Fruit fly (Drosophila melanogaster) whole organism, embryonic: ENCODE measurements around the gene CG4452.
A peak's percentile ranks its signal among the peaks of the same experiment; 100 is the strongest.

Experiments
- Adf1 ChIP-seq: fragments of 200-800 bp; sonication (Bioruptor generic); IDR thresholded peaks from 2 replicates; pipeline ENCODE4 v1.3.6; 2022; ENCODE audit warnings: missing biosample characterization, missing genetic modification characterization
- CG10979 ChIP-seq: fragments of 200-800 bp; sonication (Bioruptor generic); optimal IDR thresholded peaks from 2 replicates; lab custom pipeline; 2018; ENCODE audit warnings: missing biosample characterization, mild to moderate bottlenecking, missing genetic modification characterization, moderate library complexity
- CG11456 ChIP-seq: fragments of 200-800 bp; sonication (Bioruptor generic); IDR thresholded peaks from 3 replicates; pipeline ENCODE4 v1.3.6; 2022; ENCODE audit warnings: missing biosample characterization, missing genetic modification characterization
- CG12071 ChIP-seq: fragments of 200-800 bp; sonication (Bioruptor generic); optimal IDR thresholded peaks from 3 replicates; lab custom pipeline; 2018; ENCODE audit warnings: missing biosample characterization, mild to moderate bottlenecking, missing genetic modification characterization
- CG12219 ChIP-seq: fragments of 200-800 bp; sonication (Bioruptor generic); optimal IDR thresholded peaks from 3 replicates; lab custom pipeline; 2018; ENCODE audit warnings: missing biosample characterization, mild to moderate bottlenecking, missing genetic modification characterization
- CG12391 ChIP-seq: fragments of 200-800 bp; sonication (Bioruptor generic); optimal IDR thresholded peaks from 3 replicates; lab custom pipeline; 2018; ENCODE audit warnings: missing biosample characterization, mild to moderate bottlenecking, missing genetic modification characterization, moderate library complexity
- CG13287 ChIP-seq: fragments of 200-800 bp; sonication (Bioruptor generic); IDR thresholded peaks from 2 replicates; pipeline ENCODE4 v1.3.6; 2022; ENCODE audit warnings: missing biosample characterization, missing genetic modification characterization; ENCODE audit not compliant: partially characterized antibody
- CG15514 ChIP-seq: fragments of 200-800 bp; sonication (Bioruptor generic); optimal IDR thresholded peaks from 3 replicates; lab custom pipeline; 2017; ENCODE audit warnings: missing biosample characterization, missing genetic modification characterization, mild to moderate bottlenecking, moderate library complexity, missing genetic modification reagents
- CG30403 ChIP-seq: fragments of 200-800 bp; sonication (Bioruptor generic); optimal IDR thresholded peaks from 3 replicates; lab custom pipeline; 2016; ENCODE audit warnings: missing biosample characterization, missing genetic modification characterization
- CG31441 ChIP-seq: fragments of 200-800 bp; sonication (Bioruptor generic); IDR thresholded peaks from 2 replicates; pipeline ENCODE4 v1.3.6; 2022; ENCODE audit warnings: missing biosample characterization, missing genetic modification characterization
- CG33213 ChIP-seq: fragments of 200-800 bp; sonication (Bioruptor generic); optimal IDR thresholded peaks from 3 replicates; lab custom pipeline; 2016; ENCODE audit warnings: missing biosample characterization, missing genetic modification characterization
- CG34376 ChIP-seq: fragments of 200-800 bp; sonication (Bioruptor generic); optimal IDR thresholded peaks from 2 replicates; lab custom pipeline; 2018; ENCODE audit warnings: missing biosample characterization, mild to moderate bottlenecking, missing genetic modification characterization
- CG3847 ChIP-seq: fragments of 200-800 bp; sonication (Bioruptor generic); IDR thresholded peaks from 2 replicates; pipeline ENCODE4 v1.3.6; 2022; ENCODE audit warnings: missing biosample characterization, missing genetic modification characterization
- CG7556 ChIP-seq: fragments of 200-800 bp; sonication (Bioruptor generic); optimal IDR thresholded peaks from 2 replicates; lab custom pipeline; 2017; ENCODE audit warnings: missing biosample characterization, mild to moderate bottlenecking, missing genetic modification characterization
- CG7786 ChIP-seq: fragments of 200-800 bp; sonication (Bioruptor generic); optimal IDR thresholded peaks from 2 replicates; lab custom pipeline; 2016; ENCODE audit warnings: missing biosample characterization, missing genetic modification characterization
- CG8944 ChIP-seq: fragments of 200-800 bp; sonication (Bioruptor generic); optimal IDR thresholded peaks from 3 replicates; lab custom pipeline; 2016; ENCODE audit warnings: missing biosample characterization, missing genetic modification characterization
- CG9609 ChIP-seq: fragments of 200-800 bp; sonication (Bioruptor generic); optimal IDR thresholded peaks from 3 replicates; lab custom pipeline; 2016; ENCODE audit warnings: missing biosample characterization, missing genetic modification characterization
- Dll ChIP-seq: fragments of 200-800 bp; sonication (Bioruptor generic); IDR thresholded peaks from 4 replicates; pipeline ENCODE4 v1.3.6; 2022; ENCODE audit warnings: missing biosample characterization, missing genetic modification characterization; ENCODE audit not compliant: partially characterized antibody
- Doc3 ChIP-seq: fragments of 200-800 bp; sonication (Bioruptor generic); IDR thresholded peaks from 3 replicates; pipeline ENCODE4 v1.3.6; 2022; ENCODE audit warnings: missing biosample characterization, missing genetic modification characterization; ENCODE audit not compliant: partially characterized antibody
- Elba2 ChIP-seq: fragments of 200-800 bp; sonication (Bioruptor generic); optimal IDR thresholded peaks from 3 replicates; lab custom pipeline; 2016; ENCODE audit warnings: missing biosample characterization, missing genetic modification characterization
- Fer1 ChIP-seq: fragments of 200-800 bp; sonication (Bioruptor generic); optimal IDR thresholded peaks from 2 replicates; lab custom pipeline; 2017; ENCODE audit warnings: missing biosample characterization, mild to moderate bottlenecking, missing genetic modification characterization
- HLH3B ChIP-seq: fragments of 200-800 bp; sonication (Bioruptor generic); IDR thresholded peaks from 2 replicates; pipeline ENCODE4 v1.3.6; 2022; ENCODE audit warnings: missing biosample characterization, missing genetic modification characterization
- Hey ChIP-seq: fragments of 200-800 bp; sonication (Bioruptor generic); optimal IDR thresholded peaks from 3 replicates; lab custom pipeline; 2018; ENCODE audit warnings: missing biosample characterization, mild to moderate bottlenecking, missing genetic modification characterization
- Hr39 ChIP-seq: fragments of >200 bp; optimal IDR thresholded peaks from 2 replicates; lab custom pipeline; 2017
- Kr ChIP-seq: fragments of 200-800 bp; sonication (Bioruptor generic); optimal IDR thresholded peaks from 2 replicates; lab custom pipeline; 2017; ENCODE audit warnings: missing biosample characterization, mild to moderate bottlenecking, missing genetic modification characterization
- Med ChIP-seq: fragments of 200-800 bp; sonication (Bioruptor generic); peaks from one replicate; lab custom pipeline; 2016; ENCODE audit warnings: missing biosample characterization, missing genetic modification characterization, mild to moderate bottlenecking, inconsistent platforms, moderate library complexity
- Meics ChIP-seq: fragments of 200-800 bp; sonication (Bioruptor generic); optimal IDR thresholded peaks from 2 replicates; lab custom pipeline; 2017; ENCODE audit warnings: missing biosample characterization, mild to moderate bottlenecking, missing genetic modification characterization
- Mrtf ChIP-seq: fragments of 200-800 bp; sonication (Bioruptor generic); IDR thresholded peaks from 3 replicates; pipeline ENCODE4 v1.3.6; 2022; ENCODE audit warnings: missing biosample characterization, missing genetic modification characterization
- Optix ChIP-seq: fragments of 200-800 bp; sonication (Bioruptor generic); IDR thresholded peaks from 3 replicates; pipeline ENCODE4 v1.3.6; 2022; ENCODE audit warnings: missing biosample characterization, missing genetic modification characterization
- ap ChIP-seq: fragments of 200-800 bp; sonication (Bioruptor generic); IDR thresholded peaks from 2 replicates; pipeline ENCODE4 v1.3.6; 2022; ENCODE audit warnings: missing biosample characterization, missing genetic modification characterization
- ash1 ChIP-seq: fragments of 200-800 bp; sonication (Bioruptor generic); optimal IDR thresholded peaks from 2 replicates; lab custom pipeline; 2018; ENCODE audit warnings: missing biosample characterization, mild to moderate bottlenecking, missing genetic modification characterization
- chinmo ChIP-seq: fragments of 200-800 bp; sonication (Bioruptor generic); IDR thresholded peaks from 4 replicates; pipeline ENCODE4 v1.3.6; 2022; ENCODE audit warnings: missing biosample characterization, missing genetic modification characterization; ENCODE audit not compliant: partially characterized antibody
- corto ChIP-seq: fragments of 200-800 bp; sonication (Bioruptor generic); optimal IDR thresholded peaks from 2 replicates; lab custom pipeline; 2016; ENCODE audit warnings: missing biosample characterization, mild to moderate bottlenecking, missing genetic modification characterization, moderate library complexity
- dysf ChIP-seq: fragments of 200-800 bp; sonication (Bioruptor generic); IDR thresholded peaks from 3 replicates; pipeline ENCODE4 v1.3.6; 2022; ENCODE audit warnings: missing biosample characterization, missing genetic modification characterization
- eyg ChIP-seq: fragments of 200-800 bp; sonication (Bioruptor generic); optimal IDR thresholded peaks from 3 replicates; lab custom pipeline; 2016; ENCODE audit warnings: missing biosample characterization, missing genetic modification characterization
- gt ChIP-seq: fragments of 200-800 bp; sonication (Bioruptor generic); IDR thresholded peaks from 2 replicates; pipeline ENCODE4 v1.3.6; 2022; ENCODE audit warnings: missing biosample characterization, missing genetic modification characterization
- inv ChIP-seq: fragments of 200-800 bp; sonication (Bioruptor generic); IDR thresholded peaks from 2 replicates; pipeline ENCODE4 v1.3.6; 2022; ENCODE audit warnings: missing biosample characterization, missing genetic modification characterization; ENCODE audit not compliant: partially characterized antibody
- kay ChIP-seq: fragments of 200-800 bp; sonication (Bioruptor generic); optimal IDR thresholded peaks from 2 replicates; lab custom pipeline; 2016; ENCODE audit warnings: missing biosample characterization, missing genetic modification characterization
- lola ChIP-seq, 3 experiments: fragments of >200 bp in 2 of 3; fragments of 200-800 bp in 1 of 3; sonication (Bioruptor generic) in 1 of 3; optimal IDR thresholded peaks; 2 replicates each; lab custom pipeline; 2017 to 2019; ENCODE audit warnings: missing biosample characterization in 3 of 3, missing genetic modification characterization in 3 of 3, mild to moderate bottlenecking in 1 of 3, moderate library complexity in 1 of 3
- pum ChIP-seq: fragments of 200-800 bp; sonication (Bioruptor generic); optimal IDR thresholded peaks from 2 replicates; lab custom pipeline; 2016; ENCODE audit warnings: missing biosample characterization, missing genetic modification characterization
- salm ChIP-seq: fragments of 200-800 bp; sonication (Bioruptor generic); optimal IDR thresholded peaks from 2 replicates; lab custom pipeline; 2018; ENCODE audit warnings: missing biosample characterization, mild to moderate bottlenecking, missing genetic modification characterization
- sd ChIP-seq: fragments of 200-800 bp; sonication (Bioruptor generic); optimal IDR thresholded peaks from 3 replicates; lab custom pipeline; 2018; ENCODE audit warnings: missing biosample characterization, mild to moderate bottlenecking, missing genetic modification characterization, moderate library complexity
- sob ChIP-seq: fragments of 200-800 bp; sonication (Bioruptor generic); IDR thresholded peaks from 2 replicates; pipeline ENCODE4 v1.3.6; 2022; ENCODE audit warnings: missing biosample characterization, missing genetic modification characterization
- sqz ChIP-seq: fragments of 200-800 bp; sonication (Bioruptor generic); optimal IDR thresholded peaks from 3 replicates; lab custom pipeline; 2018; ENCODE audit warnings: missing biosample characterization, mild to moderate bottlenecking, missing genetic modification characterization
- sr ChIP-seq: fragments of 200-800 bp; sonication (Bioruptor generic); IDR thresholded peaks from 3 replicates; pipeline ENCODE4 v1.3.6; 2022; ENCODE audit warnings: missing biosample characterization, missing genetic modification characterization
- tgo ChIP-seq: fragments of 200-800 bp; sonication (Bioruptor generic); IDR thresholded peaks from 3 replicates; pipeline ENCODE4 v1.3.6; 2022; ENCODE audit warnings: missing biosample characterization, missing genetic modification characterization
- zen ChIP-seq: fragments of 200-800 bp; sonication (Bioruptor generic); optimal IDR thresholded peaks from 3 replicates; lab custom pipeline; 2018; ENCODE audit warnings: missing biosample characterization, mild to moderate bottlenecking, missing genetic modification characterization, moderate library complexity
- zfh2 ChIP-seq: fragments of 200-800 bp; sonication (Bioruptor generic); optimal IDR thresholded peaks from 2 replicates; lab custom pipeline; 2016; ENCODE audit warnings: missing biosample characterization, missing genetic modification characterization

The CG4452 gene

dm6 chr3L:9381602-9382001, 14.4 kb downstream of the CG4452 start, which contains the start of gene Hsp23 (continued):
- TF ChIP-seq CG7556 (GFP tag; lab: Kevin White, UChicago) = no peak
- peak; percentile 39; the same call in 1 of the 4 replicates for TF ChIP-seq Dll (GFP tag; lab: Robert Waterston, UW)
- no peak for TF ChIP-seq zfh2
- no peak for TF ChIP-seq Doc3 (GFP tag; lab: Robert Waterston, UW)
- no peak for TF ChIP-seq Meics (GFP tag; lab: Kevin White, UChicago)
- TF ChIP-seq Kr = no peak
- TF ChIP-seq Mrtf (GFP tag; lab: Robert Waterston, UW) = no peak
- TF ChIP-seq sr = no peak
- no peak for TF ChIP-seq salm
- no peak for TF ChIP-seq CG12219 (GFP tag; lab: Kevin White, UChicago)
- TF ChIP-seq CG8944 (GFP tag; lab: Kevin White, UChicago) = no peak

dm6 chr3L:9383345-9384075, 16.3 kb downstream of the CG4452 start, which contains the start of gene Hsp27:
Gene Hsp27, plus strand, starts transcription at chr3L:9384063.
- peak; percentile 97 for TF ChIP-seq CG12071 (GFP tag; lab: Kevin White, UChicago)
- TF ChIP-seq corto (GFP tag; lab: Kevin White, UChicago) = peak; percentile 100
- TF ChIP-seq sob (GFP tag; lab: Robert Waterston, UW) = peak; percentile 98
- peak; percentile 92 for TF ChIP-seq eyg (GFP tag; lab: Kevin White, UChicago)
- peak; percentile 93 for TF ChIP-seq sqz (GFP tag; lab: Kevin White, UChicago)
- peak; percentile 56 for TF ChIP-seq Hey (tag; lab: Kevin White, UChicago)
- peak; percentile 94 for TF ChIP-seq pum (GFP tag; lab: Kevin White, UChicago)
- TF ChIP-seq CG15514 = peak; percentile 93
- peak; percentile 94 for TF ChIP-seq CG34376 (GFP tag; lab: Kevin White, UChicago)
- peak; percentile 50 for TF ChIP-seq Elba2 (GFP tag; lab: Kevin White, UChicago)
- TF ChIP-seq gt (GFP tag; lab: Robert Waterston, UW) = peak; percentile 97
- peak; percentile 78 for TF ChIP-seq ash1 (GFP tag; lab: Kevin White, UChicago)
- peak; percentile 97 for TF ChIP-seq kay
- peak; percentile 99 for TF ChIP-seq dysf (GFP tag; lab: Robert Waterston, UW)
- peak; percentile 99 for TF ChIP-seq tgo
- TF ChIP-seq inv (GFP tag; lab: Robert Waterston, UW) = no peak
- peak; percentile 98 for TF ChIP-seq CG7556 (GFP tag; lab: Kevin White, UChicago)
- no peak; the same call in 1 of the 2 replicates for TF ChIP-seq CG13287 (GFP tag; lab: Robert Waterston, UW)
- peak; percentile 97 for TF ChIP-seq zen (tag; lab: Kevin White, UChicago)
- TF ChIP-seq Hr39 (lab: Kevin White, UChicago) = no peak
- peak; percentile 98 for TF ChIP-seq CG11456 (GFP tag; lab: Robert Waterston, UW)
- peak; percentile 87 for TF ChIP-seq Adf1 (GFP tag; lab: Robert Waterston, UW)
- TF ChIP-seq Fer1 (GFP tag; lab: Kevin White, UChicago) = peak; percentile 97
- TF ChIP-seq lola (GFP tag; optimal IDR thresholded peaks at IDR 0.05; lab: Kevin White, UChicago) = peak in 1 of 3 experiments; percentile 95
- peak; percentile 90 for TF ChIP-seq sd (tag; lab: Kevin White, UChicago)
- TF ChIP-seq CG7786 (GFP tag; lab: Kevin White, UChicago) = peak; percentile 88
- TF ChIP-seq CG10979 (tag; lab: Kevin White, UChicago) = peak; percentile 99
- peak; percentile 95 for TF ChIP-seq ap (GFP tag; lab: Robert Waterston, UW)
- peak; percentile 98 for TF ChIP-seq Med (GFP tag; lab: Kevin White, UChicago)
- TF ChIP-seq CG30403 (GFP tag; lab: Kevin White, UChicago) = peak; percentile 99
- peak; percentile 99 for TF ChIP-seq HLH3B (GFP tag; lab: Robert Waterston, UW)
- peak; percentile 88 for TF ChIP-seq CG9609 (GFP tag; lab: Kevin White, UChicago)
- TF ChIP-seq chinmo (GFP tag; lab: Robert Waterston, UW) = no peak
- peak; percentile 96 for TF ChIP-seq CG3847 (GFP tag; lab: Robert Waterston, UW)
- peak; percentile 98 for TF ChIP-seq CG12391 (tag; lab: Kevin White, UChicago)
- peak; percentile 99 for TF ChIP-seq CG31441 (GFP tag; lab: Robert Waterston, UW)
- peak; percentile 99 for TF ChIP-seq Optix (GFP tag; lab: Robert Waterston, UW)
- peak; percentile 96 for TF ChIP-seq CG33213 (GFP tag; lab: Kevin White, UChicago)
